Worm (Caenorhabditis elegans): ENCODE measurements around the gene sgca-1.

The sgca-1 gene

DNA sequence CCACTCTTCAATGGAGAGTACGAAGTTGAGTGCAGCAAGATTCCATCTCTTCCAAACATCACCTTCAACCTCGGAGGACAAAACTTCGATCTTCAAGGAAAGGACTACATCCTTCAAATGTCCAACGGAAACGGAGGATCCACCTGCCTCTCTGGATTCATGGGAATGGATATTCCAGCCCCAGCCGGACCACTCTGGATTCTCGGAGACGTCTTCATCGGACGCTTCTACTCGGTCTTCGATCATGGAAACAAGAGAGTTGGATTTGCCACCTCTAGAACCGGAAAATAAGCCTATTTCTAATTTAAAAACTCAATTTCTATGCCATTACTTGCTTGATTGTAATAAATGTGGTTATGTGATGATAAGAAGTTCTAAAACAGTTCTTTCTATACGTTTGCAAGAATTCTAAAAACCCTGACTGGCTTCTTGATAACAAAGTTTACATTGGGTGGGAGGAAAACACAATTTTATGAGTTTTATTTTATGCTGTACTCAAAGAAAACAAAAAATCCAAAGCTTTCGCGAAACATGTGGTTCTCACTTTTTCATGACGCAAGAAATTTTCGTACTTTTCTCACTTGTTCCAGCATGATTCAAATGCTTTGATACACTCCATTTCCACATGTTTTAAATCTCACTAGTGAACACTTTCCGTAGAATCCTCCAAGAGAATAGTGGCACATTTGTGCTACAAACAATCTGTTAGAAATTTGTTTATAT, 3.1 kb upstream of the sgca-1 start (continued):
- TF ChIP-seq C34B4.2 (tag; optimal IDR thresholded peaks at IDR 0.05) (no peak), grh-1 (GFP tag; IDR thresholded peaks at IDR 0.05) (no peak), ceh-90 (tag; optimal IDR thresholded peaks at IDR 0.05) (no peak), nhr-77 (tag; optimal IDR thresholded peaks at IDR 0.05) (no peak)

DNA sequence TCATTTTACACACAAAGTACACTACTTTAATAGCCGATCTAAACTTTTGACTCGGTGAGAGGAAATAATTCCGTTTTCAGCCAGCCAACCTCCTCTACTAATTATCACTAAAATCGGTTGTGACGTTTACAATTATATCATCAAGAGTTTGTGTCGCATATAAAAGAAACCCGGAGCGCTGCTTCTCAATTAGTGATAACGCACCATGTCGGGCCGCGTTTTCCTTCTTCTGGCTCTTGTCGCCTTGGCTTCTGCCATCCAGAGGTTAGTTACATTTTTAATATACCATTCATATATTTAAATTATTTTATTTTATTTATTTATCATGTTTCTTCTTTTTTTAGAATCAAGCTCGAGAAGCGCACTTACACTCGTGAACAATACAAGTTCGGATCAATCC, 1.6 kb upstream of the sgca-1 start, which contains the start of gene asp-3:
TSS of gene asp-3 (plus strand) at position 79 of the 400 bp plus-strand sequence.
- TF ChIP-seq nhr-237 (tag; optimal IDR thresholded peaks at IDR 0.05), result no peak
- no peak for TF ChIP-seq lin-14 (GFP tag; optimal IDR thresholded peaks at IDR 0.05)
- no peak for TF ChIP-seq pag-3 (tag; optimal IDR thresholded peaks at IDR 0.05; ENCODE audit: borderline replicate concordance, insufficient read depth)
- TF ChIP-seq elt-2 (tag; optimal IDR thresholded peaks at IDR 0.05), result peak; percentile 39
- TF ChIP-seq ceh-82 (tag; optimal IDR thresholded peaks at IDR 0.05), result no peak
- TF ChIP-seq mab-9 (GFP tag; IDR thresholded peaks at IDR 0.05), result no peak
- TF ChIP-seq ceh-63 (GFP tag; optimal IDR thresholded peaks at IDR 0.05), result no peak
- no peak for TF ChIP-seq ztf-4 (tag; optimal IDR thresholded peaks at IDR 0.05)
- TF ChIP-seq lin-35 (GFP tag; optimal IDR thresholded peaks at IDR 0.05), result peak in 1 of 2 experiments; percentile 21

- no peak for TF ChIP-seq dpl-1 (GFP tag; optimal IDR thresholded peaks at IDR 0.05)
- no peak for TF ChIP-seq unc-30 (tag; optimal IDR thresholded peaks at IDR 0.05)
- no peak for TF ChIP-seq snpc-4 (tag; optimal IDR thresholded peaks at IDR 0.05)
- no peak for TF ChIP-seq ceh-8 (GFP tag; optimal IDR thresholded peaks at IDR 0.05)
- no peak for TF ChIP-seq efl-1 (optimal IDR thresholded peaks at IDR 0.05)
- peak in 1 of 2 experiments; percentile 89 for TF ChIP-seq efl-1 (GFP tag; optimal IDR thresholded peaks at IDR 0.05 in 1 of 2)
- no peak for TF ChIP-seq alr-1 (tag; optimal IDR thresholded peaks at IDR 0.05; ENCODE audit: borderline replicate concordance)
Measured at ce11 chrX:6790457-6790856, 1.1 kb upstream of the sgca-1 start.

- TF ChIP-seq elt-2 (tag; optimal IDR thresholded peaks at IDR 0.05) (peak; percentile 53), egl-27 (tag; optimal IDR thresholded peaks at IDR 0.05) (no peak), mab-9 (GFP tag; IDR thresholded peaks at IDR 0.05) (no peak), isw-1 (GFP tag; IDR thresholded peaks at IDR 0.05) (no peak), nhr-85 (tag) (no peak), nhr-76 (tag; optimal IDR thresholded peaks at IDR 0.05) (no peak), unc-30 (tag; optimal IDR thresholded peaks at IDR 0.05) (no peak), sup-37 (GFP tag; optimal IDR thresholded peaks at IDR 0.05) (no peak), tbx-2 (tag; optimal IDR thresholded peaks at IDR 0.05) (no peak)
Measured at ce11 chrX:6784181-6784580, 5.2 kb downstream of the sgca-1 start, which contains the start of gene bgal-2. TSS of gene bgal-2 (plus strand) at chrX:6784411.

ce11 chrX:6782857-6783256, 6.5 kb downstream of the sgca-1 start, which contains the start of gene idpp-6:
TSS of gene idpp-6 (plus strand) at chrX:6783157.
- no peak for TF ChIP-seq aha-1 (tag; optimal IDR thresholded peaks at IDR 0.05)
- TF ChIP-seq tlp-1 (tag; optimal IDR thresholded peaks at IDR 0.05), result no peak

DNA sequence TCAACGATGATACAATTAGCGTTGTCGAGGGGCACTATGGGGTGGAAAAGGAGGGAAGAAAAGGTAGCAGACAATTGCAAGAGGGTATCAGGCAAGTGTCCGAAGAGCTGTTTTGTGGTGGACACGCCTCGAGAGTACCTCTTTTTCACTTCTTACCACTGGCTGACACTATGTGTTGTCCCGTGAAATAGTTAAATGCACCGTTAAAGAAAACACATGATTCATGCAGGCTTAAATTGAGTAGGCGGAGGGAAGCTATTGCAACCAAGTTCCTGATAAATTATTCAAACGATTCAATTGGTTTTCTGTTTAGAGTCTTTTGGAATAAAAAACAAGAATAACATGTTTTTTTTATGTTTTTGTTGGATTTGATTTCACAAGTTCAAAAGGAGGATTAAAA, 11.3 kb downstream of the sgca-1 start, which contains the start of gene irk-1:
TSS of gene irk-1 (minus strand) at position 101 of the 400 bp plus-strand sequence.
- TF ChIP-seq lin-14 (GFP tag; optimal IDR thresholded peaks at IDR 0.05), result peak; percentile 12
- TF ChIP-seq alr-1 (tag; optimal IDR thresholded peaks at IDR 0.05; ENCODE audit: borderline replicate concordance), result no peak
- TF ChIP-seq rnt-1 (tag; optimal IDR thresholded peaks at IDR 0.05), result no peak
- TF ChIP-seq lin-15B (tag; optimal IDR thresholded peaks at IDR 0.05), result no peak
- TF ChIP-seq mdl-1 (tag; optimal IDR thresholded peaks at IDR 0.05), result no peak
- no peak for TF ChIP-seq ama-1 (optimal IDR thresholded peaks at IDR 0.05)
- no peak for TF ChIP-seq nhr-12 (tag; optimal IDR thresholded peaks at IDR 0.05)
- no peak for TF ChIP-seq aha-1 (tag; optimal IDR thresholded peaks at IDR 0.05)
- TF ChIP-seq Y116A8C.19 (tag; optimal IDR thresholded peaks at IDR 0.05; ENCODE audit: borderline replicate concordance), result no peak
- no peak for TF ChIP-seq pax-3 (tag; optimal IDR thresholded peaks at IDR 0.05)
- no peak for TF ChIP-seq sup-37 (GFP tag; optimal IDR thresholded peaks at IDR 0.05)
- no peak for TF ChIP-seq fkh-8 (tag; optimal IDR thresholded peaks at IDR 0.05)
- TF ChIP-seq hpl-2 (GFP tag; optimal IDR thresholded peaks at IDR 0.05), result no peak
- no peak for TF ChIP-seq snpc-4 (tag; optimal IDR thresholded peaks at IDR 0.05)
- TF ChIP-seq egl-27 (tag; optimal IDR thresholded peaks at IDR 0.05), result no peak
- no peak for TF ChIP-seq efl-1 (optimal IDR thresholded peaks at IDR 0.05)
- TF ChIP-seq efl-1 (GFP tag; optimal IDR thresholded peaks at IDR 0.05 in 1 of 2), result peak in 1 of 2 experiments; percentile 56

Data from whole organism, L1 larva.